Worm (Caenorhabditis elegans) whole organism, early embryonic: Measurements from ENCODE around the gene B0001.8.

ENCODE experiments used
- ets-7 ChIP-seq: sonication (generic microtip); optimal IDR thresholded peaks from 2 replicates; lab custom pipeline; 2016; ENCODE audit warnings: missing genotype, missing genetic modification characterization, missing compliant biosample characterization
- flt-1 ChIP-seq: fragments of 200-800 bp; sonication (Bioruptor generic); IDR thresholded peaks from 2 replicates; pipeline ENCODE4 v1.3.6; 2022; ENCODE audit warnings: missing genetic modification characterization, missing compliant biosample characterization

DNA sequence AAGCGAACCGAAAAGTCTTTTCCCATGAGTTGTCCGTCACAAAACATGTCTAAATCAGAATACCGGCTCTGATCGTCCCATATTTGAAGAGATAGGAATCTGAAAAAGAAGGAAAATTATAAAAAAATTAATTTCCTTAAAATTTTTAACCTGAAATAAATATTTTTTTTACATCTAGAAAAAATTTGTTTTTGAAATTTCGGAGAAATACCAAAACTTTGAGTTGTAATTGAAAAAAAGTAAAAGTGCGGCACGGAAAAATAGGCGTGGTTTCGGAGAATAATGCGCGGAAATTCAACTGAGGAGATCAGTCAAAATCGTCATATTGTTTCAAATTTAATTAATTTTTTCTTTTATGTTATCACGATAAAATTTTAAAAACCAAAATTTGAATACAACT is 51.3 kb downstream of the B0001.8 start, which contains the start of gene F11A10.6:
- TF ChIP-seq ets-7 (tag; lab: Kevin White, UChicago) (no peak), flt-1 (GFP tag; lab: Robert Waterston, UW) (no peak)
